Worm (Caenorhabditis elegans): ENCODE measurements around the gene snf-12.

The snf-12 gene

DNA sequence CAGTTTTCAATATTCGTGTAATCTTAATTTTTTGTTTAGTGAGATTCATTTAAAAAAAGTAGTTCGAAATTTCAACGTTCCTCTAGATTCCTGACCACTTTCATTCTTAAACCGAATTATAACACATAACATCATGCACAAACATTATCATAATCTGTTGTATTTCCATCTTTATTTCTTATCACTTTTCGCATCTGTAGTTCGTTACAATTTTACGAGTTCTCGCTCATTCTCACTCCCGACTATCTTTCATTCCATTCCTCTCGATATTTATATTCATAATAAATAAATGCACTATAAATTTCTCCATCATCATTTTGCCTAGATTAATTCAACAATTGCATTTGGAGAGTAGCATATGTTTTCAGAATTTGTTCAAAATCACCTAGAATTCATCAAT is 51.9 kb downstream of the snf-12 start:
- TF ChIP-seq cnd-1 (tag; optimal IDR thresholded peaks at IDR 0.05) (no peak), nhr-76 (tag; optimal IDR thresholded peaks at IDR 0.05) (no peak), unc-39 (tag; optimal IDR thresholded peaks at IDR 0.05) (no peak), mab-5 (tag; optimal IDR thresholded peaks at IDR 0.05) (no peak), elt-1 (tag; optimal IDR thresholded peaks at IDR 0.05; ENCODE audit: borderline replicate concordance, insufficient read depth) (no peak), drap-1 (GFP tag; optimal IDR thresholded peaks at IDR 0.05) (no peak), flh-1 (GFP tag; optimal IDR thresholded peaks at IDR 0.05) (no peak), sem-2 (GFP tag; optimal IDR thresholded peaks at IDR 0.05) (no peak), lin-13 (tag; optimal IDR thresholded peaks at IDR 0.05) (no peak), mep-1 (tag; optimal IDR thresholded peaks at IDR 0.05) (no peak)

DNA sequence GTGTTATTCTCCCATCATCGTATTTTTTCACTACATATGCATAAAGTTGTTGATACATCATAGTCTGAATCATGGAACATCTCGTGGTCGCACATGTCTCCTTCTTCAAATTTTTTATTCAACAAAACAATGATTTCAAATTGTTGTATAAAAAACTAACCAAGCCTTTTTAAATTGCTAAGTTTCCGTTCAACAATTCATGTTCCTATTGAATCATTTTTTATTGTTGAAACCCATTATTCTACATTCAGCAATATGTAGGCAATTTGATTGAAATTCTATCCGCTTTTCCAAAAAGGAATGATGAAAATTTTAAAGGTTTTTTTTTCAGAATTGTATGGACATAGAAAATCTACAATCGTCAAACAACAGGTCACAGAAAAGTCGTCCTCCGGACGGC is 53.4 kb downstream of the snf-12 start, which contains the start of gene ajm-1:
Gene ajm-1 (plus strand): TSS at position 301 of the 400 bp plus-strand sequence.
- TF ChIP-seq ceh-39 (tag; optimal IDR thresholded peaks at IDR 0.05) (no peak), lsy-2 (tag; optimal IDR thresholded peaks at IDR 0.05) (no peak), unc-120 (tag; optimal IDR thresholded peaks at IDR 0.05; ENCODE audit: poor library complexity, severe bottlenecking) (no peak), ceh-43 (GFP tag; optimal IDR thresholded peaks at IDR 0.05) (no peak), sptf-1 (tag; optimal IDR thresholded peaks at IDR 0.05) (no peak), zip-8 (tag; optimal IDR thresholded peaks at IDR 0.05) (no peak), flh-1 (GFP tag; optimal IDR thresholded peaks at IDR 0.05) (no peak), hlh-1 (tag; optimal IDR thresholded peaks at IDR 0.05) (no peak), unc-62 (GFP tag; optimal IDR thresholded peaks at IDR 0.05) (no peak), cnd-1 (tag; optimal IDR thresholded peaks at IDR 0.05) (no peak), tbx-8 (GFP tag; optimal IDR thresholded peaks at IDR 0.05) (no peak), nhr-12 (tag; optimal IDR thresholded peaks at IDR 0.05) (no peak), nhr-2 (tag; optimal IDR thresholded peaks at IDR 0.05) (no peak), M03D4.4 (tag; optimal IDR thresholded peaks at IDR 0.05) (no peak)

All from whole organism, mixed stage, embryonic.